Fruit fly (Drosophila melanogaster): ENCODE data around the gene IntS11.

The IntS11 gene

dm6 chr3R:29774360-29775193, 29.4 kb downstream of the IntS11 start (continued):
- TF ChIP-seq tgo (GFP tag; IDR thresholded peaks at IDR 0.05) = no peak
- TF ChIP-seq CG8765 (GFP tag; IDR thresholded peaks at IDR 0.05) = no peak
- no peak for TF ChIP-seq Hr78 (GFP tag; optimal IDR thresholded peaks at IDR 0.05)
- peak; percentile 59 for TF ChIP-seq wek (GFP tag; optimal IDR thresholded peaks at IDR 0.05)
- no peak for TF ChIP-seq CG2712 (tag; optimal IDR thresholded peaks at IDR 0.05)
- TF ChIP-seq Dip2 (GFP tag; IDR thresholded peaks at IDR 0.05) = no peak
- no peak for TF ChIP-seq Fer2 (tag; optimal IDR thresholded peaks at IDR 0.05)
- TF ChIP-seq HmgD (GFP tag; optimal IDR thresholded peaks at IDR 0.05) = no peak
- TF ChIP-seq CG16813 (GFP tag; IDR thresholded peaks at IDR 0.05; ENCODE audit: partially characterized antibody) = no peak
- TF ChIP-seq ci (GFP tag; IDR thresholded peaks at IDR 0.05) = peak; percentile 57; the same call in 1 of the 3 replicates
- no peak for TF ChIP-seq tx (GFP tag; optimal IDR thresholded peaks at IDR 0.05)
- no peak for TF ChIP-seq CG1647 (GFP tag; optimal IDR thresholded peaks at IDR 0.05)
- TF ChIP-seq CG2129 (GFP tag; IDR thresholded peaks at IDR 0.05; ENCODE audit: partially characterized antibody) = no peak
- no peak for TF ChIP-seq Rx (GFP tag; IDR thresholded peaks at IDR 0.05)
- TF ChIP-seq trh (GFP tag; optimal IDR thresholded peaks at IDR 0.05) = no peak
- TF ChIP-seq Myb (GFP tag; optimal IDR thresholded peaks at IDR 0.05) = no peak
- peak; percentile 81 for TF ChIP-seq HLHmδ (GFP tag; optimal IDR thresholded peaks at IDR 0.05)
- TF ChIP-seq ems (GFP tag; optimal IDR thresholded peaks at IDR 0.05) = no peak
- TF ChIP-seq Ets65A (GFP tag) = no peak
- no peak for TF ChIP-seq CG34376 (GFP tag; optimal IDR thresholded peaks at IDR 0.05)
- TF ChIP-seq Aef1 (GFP tag; IDR thresholded peaks at IDR 0.05) = no peak
- TF ChIP-seq cg (GFP tag; optimal IDR thresholded peaks at IDR 0.05) = peak; percentile 82
- no peak for TF ChIP-seq CG1603 (tag; optimal IDR thresholded peaks at IDR 0.05)
- TF ChIP-seq al (GFP tag; IDR thresholded peaks at IDR 0.05) = no peak
- TF ChIP-seq CG9437 (GFP tag; optimal IDR thresholded peaks at IDR 0.05) = no peak
- no peak for TF ChIP-seq CG14710 (tag; optimal IDR thresholded peaks at IDR 0.05)
- no peak for TF ChIP-seq CG8924 (tag; optimal IDR thresholded peaks at IDR 0.05)
- TF ChIP-seq CG31365 (tag; optimal IDR thresholded peaks at IDR 0.05) = no peak
- no peak for TF ChIP-seq Awh (GFP tag; IDR thresholded peaks at IDR 0.05)
- no peak for TF ChIP-seq hth (optimal IDR thresholded peaks at IDR 0.05)
- TF ChIP-seq sc (optimal IDR thresholded peaks at IDR 0.05) = no peak
- no peak for TF ChIP-seq sc (GFP tag; optimal IDR thresholded peaks at IDR 0.05)
- TF ChIP-seq dati (GFP tag; IDR thresholded peaks at IDR 0.05) = no peak
- TF ChIP-seq btn (GFP tag; optimal IDR thresholded peaks at IDR 0.05) = no peak
- TF ChIP-seq sisA (GFP tag; IDR thresholded peaks at IDR 0.05) = no peak
- no peak for TF ChIP-seq CG6175 (GFP tag; IDR thresholded peaks at IDR 0.05)
- TF ChIP-seq kni (GFP tag; optimal IDR thresholded peaks at IDR 0.05) = peak; percentile 46
- no peak for TF ChIP-seq CG11504 (tag; optimal IDR thresholded peaks at IDR 0.05)
- TF ChIP-seq seq (GFP tag; IDR thresholded peaks at IDR 0.05) = no peak; the same call in 1 of the 2 replicates
- TF ChIP-seq CG15073 (GFP tag; optimal IDR thresholded peaks at IDR 0.05) = no peak
- no peak for TF ChIP-seq fd3F (GFP tag; optimal IDR thresholded peaks at IDR 0.05)
- no peak for TF ChIP-seq odd (GFP tag; optimal IDR thresholded peaks at IDR 0.05)
- TF ChIP-seq pb (GFP tag; optimal IDR thresholded peaks at IDR 0.05) = no peak
- peak; percentile 43 for TF ChIP-seq CG7987 (GFP tag; optimal IDR thresholded peaks at IDR 0.05)
- no peak for TF ChIP-seq sima (GFP tag; optimal IDR thresholded peaks at IDR 0.05)
- TF ChIP-seq CG12769 (tag; optimal IDR thresholded peaks at IDR 0.05) = no peak
- no peak for TF ChIP-seq pnt (GFP tag; optimal IDR thresholded peaks at IDR 0.05)
- TF ChIP-seq scrt (GFP tag; optimal IDR thresholded peaks at IDR 0.05) = no peak
- TF ChIP-seq Nf-YC (tag; optimal IDR thresholded peaks at IDR 0.05) = no peak
- TF ChIP-seq BEAF-32 (GFP tag; optimal IDR thresholded peaks at IDR 0.05) = no peak

Measured in whole organism, embryonic.